Worm (Caenorhabditis elegans) whole organism, late embryonic: Measurements from ENCODE around the gene cyn-2.

Experiments
- C08G9.2 ChIP-seq: sonication (generic microtip); optimal IDR thresholded peaks from 2 replicates; lab custom pipeline; 2016; ENCODE audit warnings: mild to moderate bottlenecking, missing genetic modification characterization, moderate library complexity, missing compliant biosample characterization
- C38D4.7 ChIP-seq: fragments of 200-800 bp; sonication (Bioruptor generic); optimal IDR thresholded peaks from 2 replicates; lab custom pipeline; 2018; ENCODE audit warnings: mild to moderate bottlenecking, missing genetic modification characterization, moderate library complexity, missing compliant biosample characterization
- F13H6.1 ChIP-seq: sonication (generic microtip); optimal IDR thresholded peaks from 2 replicates; lab custom pipeline; 2016; ENCODE audit warnings: missing genetic modification characterization, missing compliant biosample characterization
- K09A11.1 ChIP-seq: sonication (generic microtip); optimal IDR thresholded peaks from 2 replicates; lab custom pipeline; 2017; ENCODE audit warnings: antibody characterized with exemption, mild to moderate bottlenecking, missing genetic modification characterization, missing compliant biosample characterization; ENCODE audit not compliant: insufficient read depth
- ama-1 ChIP-seq: fragments of 150-350 bp; optimal IDR thresholded peaks from 2 replicates; lab custom pipeline; 2014
- ceh-14 ChIP-seq: sonication (generic microtip); optimal IDR thresholded peaks from 2 replicates; lab custom pipeline; 2016; ENCODE audit warnings: missing genotype, missing genetic modification characterization, missing compliant biosample characterization
- ceh-18 ChIP-seq: sonication (generic microtip); optimal IDR thresholded peaks from 2 replicates; lab custom pipeline; 2016; ENCODE audit warnings: missing genetic modification characterization, missing compliant biosample characterization
- ceh-19 ChIP-seq: fragments of 200-800 bp; sonication (Bioruptor generic); optimal IDR thresholded peaks from 2 replicates; lab custom pipeline; 2018; ENCODE audit warnings: mild to moderate bottlenecking, missing genetic modification characterization, missing compliant biosample characterization
- ceh-2 ChIP-seq: sonication (generic microtip); optimal IDR thresholded peaks from 2 replicates; lab custom pipeline; 2016; ENCODE audit warnings: missing genotype, missing genetic modification characterization, missing compliant biosample characterization
- ceh-22 ChIP-seq: sonication (generic microtip); optimal IDR thresholded peaks from 2 replicates; lab custom pipeline; 2017; ENCODE audit warnings: missing biosample characterization, missing genetic modification characterization
- ceh-34 ChIP-seq: sonication (generic microtip); optimal IDR thresholded peaks from 2 replicates; lab custom pipeline; 2016; ENCODE audit warnings: mild to moderate bottlenecking, missing genetic modification characterization, missing compliant biosample characterization
- ceh-48 ChIP-seq: sonication (generic microtip); optimal IDR thresholded peaks from 2 replicates; lab custom pipeline; 2016; ENCODE audit warnings: missing genetic modification characterization, inconsistent platforms, missing compliant biosample characterization
- ceh-6 ChIP-seq: fragments of 200-800 bp; sonication (Bioruptor generic); optimal IDR thresholded peaks from 2 replicates; lab custom pipeline; 2018; ENCODE audit warnings: mild to moderate bottlenecking, missing genetic modification characterization, missing compliant biosample characterization
- che-1 ChIP-seq: sonication (generic microtip); optimal IDR thresholded peaks from 2 replicates; lab custom pipeline; 2016; ENCODE audit warnings: mild to moderate bottlenecking, missing genetic modification characterization, missing compliant biosample characterization
- dve-1 ChIP-seq: sonication (generic microtip); optimal IDR thresholded peaks from 2 replicates; lab custom pipeline; 2017; ENCODE audit warnings: antibody characterized with exemption, mild to moderate bottlenecking, missing genetic modification characterization, missing compliant biosample characterization
- elt-2 ChIP-seq: sonication (generic microtip); optimal IDR thresholded peaks from 2 replicates; lab custom pipeline; 2016; ENCODE audit warnings: missing genetic modification reagents, missing genetic modification characterization, missing compliant biosample characterization
- ets-4 ChIP-seq: sonication (generic microtip); optimal IDR thresholded peaks from 2 replicates; lab custom pipeline; 2016; ENCODE audit warnings: missing genetic modification characterization, missing compliant biosample characterization
- fkh-10 ChIP-seq: fragments of 150-350 bp; optimal IDR thresholded peaks from 2 replicates; lab custom pipeline; 2014; ENCODE audit warnings: missing biosample characterization, missing genetic modification reagents, missing genetic modification characterization
- gmeb-2 ChIP-seq: sonication (generic microtip); optimal IDR thresholded peaks from 2 replicates; lab custom pipeline; 2016; ENCODE audit warnings: missing genetic modification characterization, inconsistent platforms, missing compliant biosample characterization
- hlh-13 ChIP-seq: fragments of 200-800 bp; sonication (Bioruptor generic); optimal IDR thresholded peaks from 2 replicates; lab custom pipeline; 2018; ENCODE audit warnings: mild to moderate bottlenecking, missing genetic modification characterization, missing compliant biosample characterization
- hlh-15 ChIP-seq: sonication (generic microtip); optimal IDR thresholded peaks from 2 replicates; lab custom pipeline; 2016; ENCODE audit warnings: missing genetic modification characterization, missing compliant biosample characterization
- hlh-30 ChIP-seq: sonication (generic microtip); optimal IDR thresholded peaks from 2 replicates; lab custom pipeline; 2017; ENCODE audit warnings: antibody characterized with exemption, missing genetic modification characterization, missing compliant biosample characterization; ENCODE audit not compliant: insufficient read depth
- hlh-6 ChIP-seq: sonication (generic microtip); optimal IDR thresholded peaks from 2 replicates; lab custom pipeline; 2016; ENCODE audit warnings: missing genotype, missing genetic modification characterization, missing compliant biosample characterization
- lim-6 ChIP-seq: sonication (generic microtip); optimal IDR thresholded peaks from 2 replicates; lab custom pipeline; 2016; ENCODE audit warnings: missing genetic modification characterization, missing compliant biosample characterization
- lin-11 ChIP-seq: fragments of 200-800 bp; sonication (Bioruptor generic); optimal IDR thresholded peaks from 2 replicates; lab custom pipeline; 2018; ENCODE audit warnings: mild to moderate bottlenecking, missing genetic modification characterization, missing compliant biosample characterization
- madf-2 ChIP-seq: sonication (generic microtip); optimal IDR thresholded peaks from 2 replicates; lab custom pipeline; 2017; ENCODE audit warnings: missing genetic modification characterization, missing compliant biosample characterization
- mec-3 ChIP-seq: sonication (generic microtip); optimal IDR thresholded peaks from 2 replicates; lab custom pipeline; 2016; ENCODE audit warnings: borderline replicate concordance, missing genetic modification characterization, missing compliant biosample characterization
- odd-2 ChIP-seq: sonication (generic microtip); optimal IDR thresholded peaks from 2 replicates; lab custom pipeline; 2017; ENCODE audit warnings: antibody characterized with exemption, mild to moderate bottlenecking, missing genetic modification characterization, missing compliant biosample characterization
- pag-3 ChIP-seq: sonication (generic microtip); optimal IDR thresholded peaks from 2 replicates; lab custom pipeline; 2016; ENCODE audit warnings: missing compliant biosample characterization, missing genetic modification characterization, borderline replicate concordance
- pat-9 ChIP-seq: fragments of 200-800 bp; sonication (Bioruptor generic); optimal IDR thresholded peaks from 2 replicates; lab custom pipeline; 2018; ENCODE audit warnings: mild to moderate bottlenecking, missing genetic modification characterization, moderate library complexity, missing compliant biosample characterization
- pax-1 ChIP-seq: fragments of 150-350 bp; optimal IDR thresholded peaks from 2 replicates; lab custom pipeline; 2014; ENCODE audit warnings: missing biosample characterization, missing genetic modification characterization
- pha-2 ChIP-seq: sonication (generic microtip); optimal IDR thresholded peaks from 2 replicates; lab custom pipeline; 2017; ENCODE audit warnings: mild to moderate bottlenecking, missing genetic modification characterization, missing compliant biosample characterization
- pros-1 ChIP-seq: fragments of 150-350 bp; optimal IDR thresholded peaks from 2 replicates; lab custom pipeline; 2014; ENCODE audit warnings: missing biosample characterization, missing genetic modification reagents, missing genetic modification characterization
- ref-2 ChIP-seq: sonication (generic microtip); optimal IDR thresholded peaks from 2 replicates; lab custom pipeline; 2016; ENCODE audit warnings: missing genetic modification characterization, missing compliant biosample characterization
- rnt-1 ChIP-seq: sonication (generic microtip); optimal IDR thresholded peaks from 2 replicates; lab custom pipeline; 2016; ENCODE audit warnings: missing genetic modification characterization, missing compliant biosample characterization
- sox-2 ChIP-seq: fragments of 200-800 bp; sonication (Bioruptor generic); IDR thresholded peaks from 2 replicates; pipeline ENCODE4 v1.3.6; 2022; ENCODE audit warnings: missing genetic modification reagents, missing genetic modification characterization, missing compliant biosample characterization
- sox-4 ChIP-seq: sonication (generic microtip); optimal IDR thresholded peaks from 2 replicates; lab custom pipeline; 2017; ENCODE audit warnings: mild to moderate bottlenecking, missing genetic modification characterization, inconsistent platforms, missing compliant biosample characterization
- syd-9 ChIP-seq: sonication (generic microtip); optimal IDR thresholded peaks from 2 replicates; lab custom pipeline; 2016; ENCODE audit warnings: mild to moderate bottlenecking, missing genetic modification characterization, moderate library complexity, missing compliant biosample characterization
- tbx-2 ChIP-seq: sonication (generic microtip); optimal IDR thresholded peaks from 2 replicates; lab custom pipeline; 2016; ENCODE audit warnings: missing genetic modification characterization, missing compliant biosample characterization
- ttx-3 ChIP-seq: sonication (generic microtip); optimal IDR thresholded peaks from 2 replicates; lab custom pipeline; 2016; ENCODE audit warnings: missing genetic modification reagents, missing genetic modification characterization, missing compliant biosample characterization
- unc-3 ChIP-seq, 2 experiments: fragments of 200-800 bp in 1 of 2; sonication (Bioruptor generic) in 1 of 2; sonication (generic microtip) in 1 of 2; conservative IDR thresholded peaks in 1 of 2; optimal IDR thresholded peaks in 1 of 2; 2 replicates each; pipeline versions ENCODE4 v1.3.6 to Lab custom; 2016 to 2022; ENCODE audit warnings: missing compliant biosample characterization in 2 of 2, missing genetic modification characterization in 2 of 2, missing genetic modification reagents in 1 of 2
- unc-42 ChIP-seq: sonication (generic microtip); optimal IDR thresholded peaks from 2 replicates; lab custom pipeline; 2016; ENCODE audit warnings: missing genotype, missing genetic modification characterization, missing compliant biosample characterization
- unc-55 ChIP-seq: sonication (generic microtip); optimal IDR thresholded peaks from 2 replicates; lab custom pipeline; 2017; ENCODE audit warnings: missing biosample characterization, missing genetic modification reagents, missing genetic modification characterization
- unc-86 ChIP-seq: sonication (generic microtip); optimal IDR thresholded peaks from 2 replicates; lab custom pipeline; 2016; ENCODE audit warnings: missing genetic modification characterization, missing compliant biosample characterization
- ztf-16 ChIP-seq: sonication (generic microtip); optimal IDR thresholded peaks from 2 replicates; lab custom pipeline; 2017; ENCODE audit warnings: missing genetic modification characterization, missing compliant biosample characterization

cyn-2 gene

DNA sequence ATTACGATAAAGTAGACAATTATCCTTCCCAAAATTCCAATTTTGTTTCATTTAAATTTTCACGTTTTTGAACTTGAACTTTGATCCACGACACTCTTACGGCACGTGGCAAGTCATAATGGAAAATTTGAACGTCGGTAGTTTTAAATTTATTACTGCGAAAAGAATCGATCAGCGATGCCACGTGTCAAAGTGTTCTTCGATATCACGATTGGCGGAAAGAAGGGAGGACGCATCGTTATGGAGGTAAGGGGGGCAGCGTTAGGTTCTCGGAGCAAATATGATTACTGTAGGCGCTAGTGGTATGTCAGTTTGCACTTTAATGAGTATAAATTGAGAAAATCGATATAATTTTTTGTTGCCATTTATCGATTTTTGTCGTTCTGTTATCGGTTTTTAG is at the start of gene cyn-2:
Gene cyn-2, plus strand, starts transcription at position 114 of the 400 bp plus-strand sequence.
- TF ChIP-seq che-1 (tag; lab: Kevin White, UChicago) (no peak), C38D4.7 (GFP tag; lab: Kevin White, UChicago) (no peak), ztf-16 (tag; lab: Kevin White, UChicago) (no peak), ttx-3 (no peak), pag-3 (tag; lab: Kevin White, UChicago) (no peak), hlh-6 (tag; lab: Kevin White, UChicago) (no peak), ceh-22 (tag; lab: Kevin White, UChicago) (no peak), pat-9 (tag; lab: Kevin White, UChicago) (no peak), sox-2 (GFP tag; lab: Robert Waterston, UW) (no peak), ceh-14 (tag; lab: Kevin White, UChicago) (no peak), pros-1 (no peak), ceh-34 (tag; lab: Kevin White, UChicago) (no peak), ceh-19 (GFP tag; lab: Kevin White, UChicago) (no peak), unc-86 (tag; lab: Kevin White, UChicago) (no peak), ceh-6 (no peak), ets-4 (tag; lab: Kevin White, UChicago) (no peak), hlh-13 (no peak), ama-1 (lab: Kevin White, UChicago) (no peak), hlh-15 (tag; lab: Kevin White, UChicago) (no peak)

DNA sequence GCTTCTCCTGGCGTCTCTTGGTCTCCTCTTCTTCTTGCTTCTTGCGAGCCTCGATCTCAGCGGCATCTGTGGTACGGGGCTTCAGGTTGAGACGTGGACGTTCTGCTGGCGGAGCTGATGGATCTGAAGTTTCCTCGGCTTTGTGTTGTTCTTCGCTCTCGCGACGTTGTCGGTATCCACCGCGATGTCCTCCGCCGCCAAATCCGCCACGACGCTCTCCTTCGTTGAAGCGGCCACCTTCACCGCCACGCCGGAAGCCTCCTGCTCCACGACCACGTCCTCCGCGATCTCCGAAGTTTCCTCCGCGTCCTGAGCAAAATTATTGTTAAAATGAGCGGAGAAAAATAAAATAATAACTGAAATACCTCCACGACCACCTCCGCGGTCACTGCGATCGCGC is 49.7 kb upstream of the cyn-2 start:
- TF ChIP-seq C08G9.2 (tag; lab: Kevin White, UChicago) = no peak
- TF ChIP-seq ceh-18 (tag; lab: Kevin White, UChicago) = no peak
- TF ChIP-seq hlh-15 (tag; lab: Kevin White, UChicago) = no peak
- TF ChIP-seq odd-2 = no peak
- no peak for TF ChIP-seq ama-1 (lab: Kevin White, UChicago)
- TF ChIP-seq pha-2 (tag; lab: Kevin White, UChicago) = no peak
- no peak for TF ChIP-seq fkh-10 (GFP tag; lab: Kevin White, UChicago)
- no peak for TF ChIP-seq hlh-30 (tag; lab: Kevin White, UChicago)
- no peak for TF ChIP-seq lim-6 (tag; lab: Kevin White, UChicago)
- no peak for TF ChIP-seq rnt-1 (tag; lab: Kevin White, UChicago)
- no peak for TF ChIP-seq sox-4

DNA sequence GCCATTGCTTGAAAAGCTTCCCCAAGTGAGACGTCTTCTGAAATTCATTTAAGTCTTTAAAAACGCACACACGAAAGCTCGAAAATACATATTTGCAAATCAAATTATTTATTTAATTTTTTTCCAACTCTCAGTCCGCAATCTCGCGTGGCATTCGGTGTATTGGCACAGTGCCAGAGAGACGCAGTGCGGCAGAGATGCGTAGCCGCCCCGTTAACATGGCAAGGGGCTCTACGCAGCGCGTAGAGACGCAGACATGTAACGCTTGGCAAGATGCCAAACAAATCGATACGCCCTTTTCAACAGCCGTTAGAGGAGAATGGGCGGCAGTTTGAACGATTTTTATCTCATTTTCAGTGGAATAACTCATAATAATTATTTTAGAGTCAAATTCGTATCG is 48.9 kb upstream of the cyn-2 start, which contains the start of the genes drr-2 and set-16:
Gene drr-2, minus strand, starts transcription at position 37 of the 400 bp plus-strand sequence.
Gene set-16, plus strand, starts transcription at position 383 of the 400 bp plus-strand sequence.
- TF ChIP-seq ttx-3 = peak; percentile 19
- TF ChIP-seq ets-4 (tag; lab: Kevin White, UChicago) = peak; percentile 72
- peak; percentile 43 for TF ChIP-seq fkh-10 (GFP tag; lab: Kevin White, UChicago)
- peak; percentile 73 for TF ChIP-seq syd-9 (tag; lab: Kevin White, UChicago)
- peak; percentile 63 for TF ChIP-seq ztf-16 (tag; lab: Kevin White, UChicago)
- peak; percentile 97 for TF ChIP-seq ceh-48
- TF ChIP-seq hlh-30 (tag; lab: Kevin White, UChicago) = peak; percentile 37
- no peak for TF ChIP-seq mec-3 (tag; lab: Kevin White, UChicago)
- peak; percentile 84 for TF ChIP-seq rnt-1 (tag; lab: Kevin White, UChicago)
- peak; percentile 86 for TF ChIP-seq tbx-2 (tag; lab: Kevin White, UChicago)
- TF ChIP-seq unc-55 (GFP tag; lab: Kevin White, UChicago) = peak; percentile 94
- TF ChIP-seq lin-11 (tag; lab: Kevin White, UChicago) = no peak
- TF ChIP-seq ceh-18 (tag; lab: Kevin White, UChicago) = peak; percentile 91
- no peak for TF ChIP-seq hlh-6 (tag; lab: Kevin White, UChicago)
- peak; percentile 10 for TF ChIP-seq odd-2
- TF ChIP-seq ceh-34 (tag; lab: Kevin White, UChicago) = peak; percentile 87
- peak; percentile 29 for TF ChIP-seq sox-2 (GFP tag; lab: Robert Waterston, UW)
- peak; percentile 82 for TF ChIP-seq elt-2 (tag; lab: Kevin White, UChicago)
- TF ChIP-seq ref-2 (tag; lab: Kevin White, UChicago) = peak; percentile 95
- TF ChIP-seq che-1 (tag; lab: Kevin White, UChicago) = peak; percentile 20
- peak; percentile 48 for TF ChIP-seq K09A11.1
- peak; percentile 66 for TF ChIP-seq unc-86 (tag; lab: Kevin White, UChicago)
- TF ChIP-seq pros-1 = peak; percentile 82
- no peak for TF ChIP-seq hlh-13
- no peak for TF ChIP-seq pat-9 (tag; lab: Kevin White, UChicago)
- TF ChIP-seq madf-2 (tag; lab: Kevin White, UChicago) = peak; percentile 27
- TF ChIP-seq C08G9.2 (tag; lab: Kevin White, UChicago) = peak; percentile 62
- TF ChIP-seq pax-1 (tag; lab: Kevin White, UChicago) = peak; percentile 91
- TF ChIP-seq dve-1 (tag; lab: Kevin White, UChicago) = peak; percentile 92
- peak; percentile 99 for TF ChIP-seq unc-42
- peak; percentile 12 for TF ChIP-seq ceh-2 (tag; lab: Kevin White, UChicago)
- TF ChIP-seq ceh-19 (GFP tag; lab: Kevin White, UChicago) = peak; percentile 23
- TF ChIP-seq unc-3 (GFP tag; conservative IDR thresholded peaks at IDR 0.05; lab: Robert Waterston, UW) = no peak
- peak; percentile 41 for TF ChIP-seq unc-3 (tag; optimal IDR thresholded peaks at IDR 0.05; lab: Kevin White, UChicago)
- peak; percentile 21 for TF ChIP-seq gmeb-2 (tag; lab: Kevin White, UChicago)
- TF ChIP-seq F13H6.1 (tag; lab: Kevin White, UChicago) = peak; percentile 40
